Worm (Caenorhabditis elegans) whole organism, L4 larva: ENCODE data around the gene rab-7.

Experiments
- D1046.2 ChIP-seq: fragments of 200-800 bp; sonication (Bioruptor generic); IDR thresholded peaks from 2 replicates; pipeline ENCODE4 v1.3.6; 2022; ENCODE audit warnings: missing genetic modification characterization, missing compliant biosample characterization
- F26F4.8 ChIP-seq: fragments of 200-800 bp; sonication (Bioruptor generic); conservative IDR thresholded peaks from 2 replicates; pipeline ENCODE4 v1.3.6; 2022; ENCODE audit warnings: missing genetic modification characterization, missing compliant biosample characterization
- F37D6.2 ChIP-seq: sonication (generic microtip); optimal IDR thresholded peaks from 2 replicates; lab custom pipeline; 2016; ENCODE audit warnings: mild to moderate bottlenecking, missing genetic modification characterization, missing compliant biosample characterization
- F44E2.7 ChIP-seq: fragments of 200-800 bp; sonication (Bioruptor generic); IDR thresholded peaks from 2 replicates; pipeline ENCODE4 v2.1.2; 2022; ENCODE audit warnings: missing genetic modification characterization, missing compliant biosample characterization
- F49E8.2 ChIP-seq: sonication (generic microtip); optimal IDR thresholded peaks from 2 replicates; lab custom pipeline; 2016; ENCODE audit warnings: missing compliant biosample characterization, mild to moderate bottlenecking, missing genetic modification characterization, borderline replicate concordance
- R02D3.7 ChIP-seq: fragments of 150-350 bp; sonication (generic microtip); optimal IDR thresholded peaks from 3 replicates; lab custom pipeline; 2014; ENCODE audit warnings: missing biosample characterization, missing genetic modification characterization
- Y105C5A.15 ChIP-seq: fragments of 200-800 bp; sonication (Bioruptor generic); IDR thresholded peaks from 2 replicates; pipeline ENCODE4 v1.3.6; 2022; ENCODE audit warnings: missing genetic modification characterization, missing compliant biosample characterization
- Y5F2A.4 ChIP-seq: fragments of 200-800 bp; sonication (Bioruptor generic); optimal IDR thresholded peaks from 2 replicates; lab custom pipeline; 2018; ENCODE audit warnings: mild to moderate bottlenecking, missing genetic modification characterization, missing compliant biosample characterization
- Y75B8A.6 ChIP-seq: fragments of 200-800 bp; sonication (Bioruptor generic); IDR thresholded peaks from 2 replicates; pipeline ENCODE4 v1.3.6; 2022; ENCODE audit warnings: missing genetic modification reagents, missing genetic modification characterization, missing compliant biosample characterization
- ZK337.2 ChIP-seq: fragments of 200-800 bp; sonication (Bioruptor generic); IDR thresholded peaks from 2 replicates; pipeline ENCODE4 v1.3.6; 2022; ENCODE audit warnings: missing genetic modification reagents, missing genetic modification characterization, missing compliant biosample characterization
- aly-2 ChIP-seq: sonication (generic microtip); optimal IDR thresholded peaks from 2 replicates; lab custom pipeline; 2018; ENCODE audit warnings: missing biosample characterization, missing genetic modification characterization
- ama-1 ChIP-seq: fragments of 150-350 bp; optimal IDR thresholded peaks from 2 replicates; lab custom pipeline; 2014; ENCODE audit warnings: inconsistent platforms, mixed read lengths
- ceh-20 ChIP-seq: fragments of 200-800 bp; sonication (Bioruptor generic); IDR thresholded peaks from 2 replicates; pipeline ENCODE4 v1.3.6; 2022; ENCODE audit warnings: missing genetic modification reagents, missing genetic modification characterization, missing compliant biosample characterization
- ceh-82 ChIP-seq: sonication (generic microtip); optimal IDR thresholded peaks from 2 replicates; lab custom pipeline; 2017; ENCODE audit warnings: missing biosample characterization, missing genetic modification characterization
- ctbp-1 ChIP-seq: fragments of 200-800 bp; sonication (Bioruptor generic); IDR thresholded peaks from 2 replicates; pipeline ENCODE4 v1.3.6; 2022; ENCODE audit warnings: missing genetic modification reagents, missing genetic modification characterization, missing compliant biosample characterization
- daf-12 ChIP-seq: fragments of 150-350 bp; optimal IDR thresholded peaks from 2 replicates; lab custom pipeline; 2014; ENCODE audit warnings: missing biosample characterization, missing genetic modification reagents, missing genetic modification characterization
- daf-19 ChIP-seq: fragments of 200-800 bp; sonication (Bioruptor generic); conservative IDR thresholded peaks from 2 replicates; pipeline ENCODE4 v1.3.6; 2022; ENCODE audit warnings: missing genetic modification characterization, missing compliant biosample characterization
- dmd-9 ChIP-seq: fragments of 200-800 bp; sonication (Bioruptor generic); IDR thresholded peaks from 2 replicates; pipeline ENCODE4 v1.3.6; 2022; ENCODE audit warnings: missing genetic modification reagents, missing genetic modification characterization, missing compliant biosample characterization
- dve-1 ChIP-seq: sonication (generic microtip); optimal IDR thresholded peaks from 2 replicates; lab custom pipeline; 2017; ENCODE audit warnings: antibody characterized with exemption, mild to moderate bottlenecking, missing genetic modification characterization, missing compliant biosample characterization; ENCODE audit not compliant: insufficient read depth
- fkh-10 ChIP-seq: fragments of 150-350 bp; optimal IDR thresholded peaks from 2 replicates; lab custom pipeline; 2014; ENCODE audit warnings: missing biosample characterization, missing genetic modification reagents, missing genetic modification characterization
- fos-1 ChIP-seq: fragments of 150-350 bp; optimal IDR thresholded peaks from 2 replicates; lab custom pipeline; 2014; ENCODE audit warnings: missing biosample characterization, missing genetic modification characterization
- hlh-30 ChIP-seq: sonication (generic microtip); optimal IDR thresholded peaks from 2 replicates; lab custom pipeline; 2017; ENCODE audit warnings: antibody characterized with exemption, mild to moderate bottlenecking, missing genetic modification characterization, missing compliant biosample characterization; ENCODE audit not compliant: insufficient read depth
- hmg-1.1 ChIP-seq: fragments of 200-800 bp; sonication (Bioruptor generic); IDR thresholded peaks from 2 replicates; pipeline ENCODE4 v1.3.6; 2022; ENCODE audit warnings: missing genetic modification reagents, missing genetic modification characterization, missing compliant biosample characterization
- jun-1 ChIP-seq: fragments of 150-350 bp; optimal IDR thresholded peaks from 2 replicates; lab custom pipeline; 2014; ENCODE audit warnings: missing biosample characterization, missing genetic modification reagents, missing genetic modification characterization
- lim-7 ChIP-seq: fragments of 200-800 bp; sonication (Bioruptor generic); IDR thresholded peaks from 2 replicates; pipeline ENCODE4 v1.3.6; 2022; ENCODE audit warnings: missing genetic modification characterization, missing compliant biosample characterization
- lin-15B ChIP-seq: fragments of 150-350 bp; sonication (generic microtip); optimal IDR thresholded peaks from 3 replicates; lab custom pipeline; 2014; ENCODE audit warnings: missing biosample characterization, missing genetic modification characterization
- lir-3 ChIP-seq: sonication (generic microtip); optimal IDR thresholded peaks from 2 replicates; lab custom pipeline; 2016; ENCODE audit warnings: mild to moderate bottlenecking, missing genetic modification characterization, missing compliant biosample characterization
- lsy-2 ChIP-seq, 2 experiments: fragments of 150-350 bp in 1 of 2; sonication (generic microtip) in 1 of 2; optimal IDR thresholded peaks; 2 replicates each; lab custom pipeline; 2014 to 2017; ENCODE audit warnings: missing biosample characterization in 2 of 2, missing genetic modification characterization in 2 of 2
- madf-9 ChIP-seq: fragments of 200-800 bp; sonication (Bioruptor generic); conservative IDR thresholded peaks from 2 replicates; pipeline ENCODE4 v1.3.6; 2022; ENCODE audit warnings: missing genetic modification reagents, missing genetic modification characterization, missing compliant biosample characterization
- mep-1 ChIP-seq: fragments of 150-350 bp; sonication (generic microtip); optimal IDR thresholded peaks from 3 replicates; lab custom pipeline; 2014; ENCODE audit warnings: missing biosample characterization, missing genetic modification characterization
- mxl-2 ChIP-seq: fragments of 200-800 bp; sonication (Bioruptor generic); conservative IDR thresholded peaks from 2 replicates; pipeline ENCODE4 v1.3.6; 2022; ENCODE audit warnings: missing genetic modification reagents, missing genetic modification characterization, missing compliant biosample characterization
- mxl-3 ChIP-seq: fragments of 200-800 bp; sonication (Bioruptor generic); optimal IDR thresholded peaks from 2 replicates; lab custom pipeline; 2018; ENCODE audit warnings: mild to moderate bottlenecking, missing genetic modification characterization, missing compliant biosample characterization
- nhr-237 ChIP-seq: sonication (generic microtip); optimal IDR thresholded peaks from 2 replicates; lab custom pipeline; 2017; ENCODE audit warnings: missing biosample characterization, missing genetic modification characterization
- nhr-76 ChIP-seq: fragments of 150-350 bp; optimal IDR thresholded peaks from 2 replicates; lab custom pipeline; 2014; ENCODE audit warnings: missing biosample characterization, missing genetic modification characterization
- pha-4 ChIP-seq, 2 experiments: fragments of 150-350 bp in 1 of 2; fragments of 200-800 bp in 1 of 2; sonication (Bioruptor generic) in 1 of 2; IDR thresholded peaks in 1 of 2; optimal IDR thresholded peaks in 1 of 2; 2 replicates each; pipeline versions ENCODE4 v1.3.6 to Lab custom; 2014 to 2022; ENCODE audit warnings: missing genetic modification characterization in 2 of 2, missing genetic modification reagents in 2 of 2, missing biosample characterization in 1 of 2, missing compliant biosample characterization in 1 of 2
- php-3 ChIP-seq: fragments of 200-800 bp; sonication (Bioruptor generic); IDR thresholded peaks from 2 replicates; pipeline ENCODE4 v1.3.6; 2022; ENCODE audit warnings: missing genetic modification reagents, missing genetic modification characterization, missing compliant biosample characterization
- sdz-12 ChIP-seq: fragments of 200-800 bp; sonication (Bioruptor generic); optimal IDR thresholded peaks from 2 replicates; lab custom pipeline; 2018; ENCODE audit warnings: mild to moderate bottlenecking, missing genetic modification characterization, missing compliant biosample characterization
- set-16 ChIP-seq: fragments of 200-800 bp; sonication (Bioruptor generic); IDR thresholded peaks from 2 replicates; pipeline ENCODE4 v1.3.6; 2022; ENCODE audit warnings: missing genetic modification reagents, missing genetic modification characterization, missing compliant biosample characterization
- skn-1 ChIP-seq: fragments of 150-350 bp; optimal IDR thresholded peaks from 2 replicates; lab custom pipeline; 2014; ENCODE audit warnings: missing biosample characterization, missing genetic modification characterization
- snpc-1.2 ChIP-seq: fragments of 200-800 bp; sonication (Bioruptor generic); IDR thresholded peaks from 2 replicates; pipeline ENCODE4 v1.3.6; 2022; ENCODE audit warnings: missing genetic modification reagents, missing genetic modification characterization, missing compliant biosample characterization
- snpc-4 ChIP-seq: fragments of 150-350 bp; optimal IDR thresholded peaks from 2 replicates; lab custom pipeline; 2014; ENCODE audit warnings: missing biosample characterization, missing genetic modification characterization
- spr-1 ChIP-seq: sonication (generic microtip); optimal IDR thresholded peaks from 2 replicates; lab custom pipeline; 2016; ENCODE audit warnings: mild to moderate bottlenecking, missing genetic modification characterization, missing compliant biosample characterization
- spr-3 ChIP-seq: fragments of 200-800 bp; sonication (Bioruptor generic); optimal IDR thresholded peaks from 2 replicates; lab custom pipeline; 2018; ENCODE audit warnings: mild to moderate bottlenecking, missing genetic modification characterization, missing compliant biosample characterization
- unc-130 ChIP-seq: sonication (generic microtip); optimal IDR thresholded peaks from 2 replicates; lab custom pipeline; 2016; ENCODE audit warnings: missing genetic modification reagents, missing genetic modification characterization, missing compliant biosample characterization
- vab-7 ChIP-seq: fragments of 200-800 bp; sonication (Bioruptor generic); IDR thresholded peaks from 2 replicates; pipeline ENCODE4 v1.3.6; 2022; ENCODE audit warnings: missing genetic modification reagents, missing genetic modification characterization, missing compliant biosample characterization
- zfp-2 ChIP-seq: sonication (generic microtip); optimal IDR thresholded peaks from 2 replicates; lab custom pipeline; 2016; ENCODE audit warnings: mild to moderate bottlenecking, missing genetic modification characterization, missing compliant biosample characterization
- zfp-3 ChIP-seq: fragments of 200-800 bp; sonication (Bioruptor generic); conservative IDR thresholded peaks from 2 replicates; pipeline ENCODE4 v1.3.6; 2022; ENCODE audit warnings: missing genetic modification reagents, missing genetic modification characterization, missing compliant biosample characterization
- ztf-11 ChIP-seq: fragments of 150-350 bp; optimal IDR thresholded peaks from 2 replicates; lab custom pipeline; 2014; ENCODE audit warnings: missing biosample characterization, missing genetic modification characterization
- ztf-7 ChIP-seq: fragments of 150-350 bp; optimal IDR thresholded peaks from 2 replicates; lab custom pipeline; 2014; ENCODE audit warnings: missing biosample characterization, missing genetic modification characterization

Gene rab-7

ce11 chrII:11974048-11974995, 7.6 kb upstream of the rab-7 start (continued):
- TF ChIP-seq hlh-30 (tag; lab: Kevin White, UChicago) (no peak), ctbp-1 (GFP tag; lab: Robert Waterston, UW) (peak; percentile 6), unc-130 (GFP tag; lab: Kevin White, UChicago) (peak; percentile 4), zfp-2 (tag; lab: Kevin White, UChicago) (no peak), F49E8.2 (tag; lab: Kevin White, UChicago) (no peak), madf-9 (no peak), nhr-237 (tag; lab: Kevin White, UChicago) (no peak), aly-2 (tag; lab: Kevin White, UChicago) (no peak), ama-1 (lab: Kevin White, UChicago) (no peak), fkh-10 (GFP tag; lab: Kevin White, UChicago) (no peak), hmg-1.1 (GFP tag; lab: Robert Waterston, UW) (no peak), F44E2.7 (no peak), F37D6.2 (tag; lab: Kevin White, UChicago) (no peak), mxl-2 (GFP tag; lab: Robert Waterston, UW) (no peak), mxl-3 (GFP tag; lab: Kevin White, UChicago) (no peak), lim-7 (GFP tag; lab: Robert Waterston, UW) (no peak), set-16 (GFP tag; lab: Robert Waterston, UW) (no peak), dmd-9 (GFP tag; lab: Robert Waterston, UW) (no peak), mep-1 (tag; lab: Kevin White, UChicago) (peak; percentile 51), sdz-12 (GFP tag; lab: Kevin White, UChicago) (peak; percentile 24), Y75B8A.6 (no peak), lsy-2 (tag; optimal IDR thresholded peaks at IDR 0.05; lab: Kevin White, UChicago) (peak in 1 of 2 experiments; percentile 64), ceh-82 (tag; lab: Kevin White, UChicago) (no peak), daf-12 (no peak), Y5F2A.4 (GFP tag; lab: Kevin White, UChicago) (no peak), nhr-76 (no peak), vab-7 (no peak), D1046.2 (GFP tag; lab: Robert Waterston, UW) (0 out of 2 replicates have a peak, but pooled peaks have one; percentile 68), skn-1 (tag; lab: Kevin White, UChicago) (no peak), daf-19 (no peak), spr-3 (GFP tag; lab: Kevin White, UChicago) (no peak), lir-3 (tag; lab: Kevin White, UChicago) (no peak), lin-15B (tag; lab: Kevin White, UChicago) (no peak), snpc-1.2 (0 out of 2 replicates have a peak, but pooled peaks have one; percentile 33), jun-1 (tag; lab: Kevin White, UChicago) (no peak), dve-1 (tag; lab: Kevin White, UChicago) (peak; percentile 8), ztf-7 (tag; lab: Kevin White, UChicago) (no peak), ceh-20 (GFP tag; lab: Robert Waterston, UW) (no peak), Y105C5A.15 (no peak), fos-1 (no peak), snpc-4 (no peak), ztf-11 (no peak), php-3 (no peak; the same call in none of the 2 replicates), zfp-3 (GFP tag; lab: Robert Waterston, UW) (no peak), spr-1 (tag; lab: Kevin White, UChicago) (no peak), pha-4 (GFP tag; IDR thresholded peaks at IDR 0.05; lab: Robert Waterston, UW) (no peak), pha-4 (tag; optimal IDR thresholded peaks at IDR 0.05; lab: Kevin White, UChicago) (no peak), F26F4.8 (no peak), R02D3.7 (no peak), ZK337.2 (no peak)
